Fruit fly (Drosophila melanogaster) whole organism, adult: ENCODE measurements around the gene Cbs.

Experiments used
- CG11617 ChIP-seq: fragments of 200-800 bp; sonication (Bioruptor generic); optimal IDR thresholded peaks from 2 replicates; lab custom pipeline; 2017; ENCODE audit warnings: mild to moderate bottlenecking, missing biosample characterization, missing genetic modification reagents, missing genetic modification characterization
- CG12768 ChIP-seq: fragments of 200-800 bp; sonication (Bioruptor generic); optimal IDR thresholded peaks from 2 replicates; lab custom pipeline; 2017; ENCODE audit warnings: missing biosample characterization, missing genetic modification characterization, mild to moderate bottlenecking, moderate library complexity, missing genetic modification reagents
- CG14711 ChIP-seq: fragments of 200-800 bp; sonication (Bioruptor generic); optimal IDR thresholded peaks from 2 replicates; lab custom pipeline; 2018; ENCODE audit warnings: missing biosample characterization, mild to moderate bottlenecking, missing genetic modification characterization, moderate library complexity
- CG1620 ChIP-seq: fragments of 200-800 bp; sonication (Bioruptor generic); optimal IDR thresholded peaks from 2 replicates; lab custom pipeline; 2016; ENCODE audit warnings: missing biosample characterization, missing genetic modification characterization
- CG33017 ChIP-seq: fragments of 200-800 bp; sonication (Bioruptor generic); optimal IDR thresholded peaks from 2 replicates; lab custom pipeline; 2018; ENCODE audit warnings: missing biosample characterization, mild to moderate bottlenecking, missing genetic modification characterization, moderate library complexity
- CG5204 ChIP-seq: fragments of 200-800 bp; sonication (Bioruptor generic); optimal IDR thresholded peaks from 2 replicates; lab custom pipeline; 2016; ENCODE audit warnings: missing biosample characterization, missing genetic modification characterization
- CG7045 ChIP-seq: fragments of 200-800 bp; sonication (Bioruptor generic); optimal IDR thresholded peaks from 2 replicates; lab custom pipeline; 2017; ENCODE audit warnings: missing biosample characterization, mild to moderate bottlenecking, missing genetic modification characterization
- CG7101 ChIP-seq: fragments of 200-800 bp; sonication (Bioruptor generic); optimal IDR thresholded peaks from 2 replicates; lab custom pipeline; 2018; ENCODE audit warnings: missing biosample characterization, mild to moderate bottlenecking, missing genetic modification characterization, moderate library complexity
- Clk ChIP-seq: fragments of 200-800 bp; sonication (Bioruptor generic); optimal IDR thresholded peaks from 2 replicates; lab custom pipeline; 2017; ENCODE audit warnings: missing biosample characterization, missing genetic modification characterization
- Crg-1 ChIP-seq: fragments of 200-800 bp; sonication (Bioruptor generic); optimal IDR thresholded peaks from 2 replicates; lab custom pipeline; 2016; ENCODE audit warnings: missing biosample characterization, missing genetic modification characterization
- Hr96 ChIP-seq: fragments of 200-800 bp; sonication (Bioruptor generic); optimal IDR thresholded peaks from 2 replicates; lab custom pipeline; 2016; ENCODE audit warnings: missing biosample characterization, missing genetic modification characterization
- Mnt ChIP-seq: fragments of 200-800 bp; sonication (Bioruptor generic); optimal IDR thresholded peaks from 2 replicates; lab custom pipeline; 2016; ENCODE audit warnings: missing biosample characterization, mild to moderate bottlenecking, missing genetic modification characterization
- bab1 ChIP-seq: fragments of 200-800 bp; sonication (Bioruptor generic); optimal IDR thresholded peaks from 3 replicates; lab custom pipeline; 2019; ENCODE audit warnings: missing biosample characterization, mild to moderate bottlenecking, missing genetic modification characterization, moderate library complexity
- cic ChIP-seq: fragments of 200-800 bp; sonication (Bioruptor generic); optimal IDR thresholded peaks from 2 replicates; lab custom pipeline; 2017; ENCODE audit warnings: missing biosample characterization, mild to moderate bottlenecking, missing genetic modification characterization, moderate library complexity
- cnc ChIP-seq, 2 experiments: fragments of >200 bp; optimal IDR thresholded peaks; 2 replicates each; lab custom pipeline; 2017
- kay ChIP-seq: fragments of 200-800 bp; sonication (Bioruptor generic); peaks from one replicate; lab custom pipeline; 2016; ENCODE audit warnings: missing biosample characterization, missing genetic modification characterization, borderline replicate concordance
- tj ChIP-seq: fragments of 200-800 bp; sonication (Bioruptor generic); optimal IDR thresholded peaks from 3 replicates; lab custom pipeline; 2017; ENCODE audit warnings: missing biosample characterization, mild to moderate bottlenecking, missing genetic modification characterization, moderate library complexity
- toe ChIP-seq: fragments of 200-800 bp; sonication (Bioruptor generic); optimal IDR thresholded peaks from 2 replicates; lab custom pipeline; 2016; ENCODE audit warnings: missing biosample characterization, missing genetic modification characterization

Cbs gene

DNA sequence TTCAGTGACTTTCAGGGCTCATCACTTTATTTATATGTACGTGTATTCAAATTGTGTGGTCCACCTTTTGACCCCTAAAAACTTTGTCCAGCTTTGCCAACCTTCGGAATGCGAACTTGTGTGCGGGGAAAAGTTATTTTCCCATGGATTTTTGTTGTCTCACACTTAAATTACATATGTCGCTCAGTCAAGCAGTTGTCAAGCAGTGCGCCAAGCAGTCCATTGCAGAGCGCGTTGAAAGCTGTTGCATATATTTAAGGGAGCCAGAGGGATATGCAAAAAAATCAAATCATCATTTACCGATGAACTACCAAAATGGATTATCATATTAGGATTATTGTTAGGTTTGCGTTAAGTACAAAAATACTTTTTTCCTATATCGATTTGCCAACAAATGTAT lies 38.3 kb downstream of the Cbs start:
- TF ChIP-seq tj (GFP tag; lab: Kevin White, UChicago) (no peak), toe (GFP tag; lab: Kevin White, UChicago) (no peak), cic (no peak), CG33017 (tag; lab: Kevin White, UChicago) (no peak), Hr96 (GFP tag; lab: Kevin White, UChicago) (no peak), CG7045 (GFP tag; lab: Kevin White, UChicago) (no peak), Clk (GFP tag; lab: Kevin White, UChicago) (no peak), CG1620 (GFP tag; lab: Kevin White, UChicago) (no peak), CG11617 (no peak), CG7101 (tag; lab: Kevin White, UChicago) (no peak), Crg-1 (GFP tag; lab: Kevin White, UChicago) (no peak), CG14711 (no peak), bab1 (GFP tag; lab: Kevin White, UChicago) (no peak), Mnt (no peak), cnc (optimal IDR thresholded peaks at IDR 0.05; lab: Kevin White, UChicago) (no peak)

DNA sequence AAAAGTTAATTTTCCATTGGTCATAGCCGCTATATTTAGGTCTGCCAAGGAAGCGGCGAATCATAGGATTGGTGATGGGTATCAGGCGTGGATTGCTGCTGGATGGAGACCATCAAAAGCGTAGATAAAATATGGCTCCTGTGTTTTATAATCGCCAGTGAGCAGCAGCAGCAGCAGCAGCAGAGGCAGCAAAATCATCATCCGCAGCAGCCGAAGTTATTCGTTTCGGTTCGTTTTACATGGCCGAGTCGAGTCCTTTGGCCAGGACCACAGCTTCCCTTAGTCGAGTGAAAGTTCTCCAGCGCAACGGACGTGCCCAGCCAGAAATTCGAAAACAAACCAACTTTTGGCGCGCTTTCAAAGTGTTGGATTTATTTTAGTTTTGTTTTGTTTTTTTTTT lies 48.6 kb downstream of the Cbs start, which contains the start of gene stg1:
Gene stg1 (plus strand): TSS at position 301 of the 400 bp plus-strand sequence.
- TF ChIP-seq kay (GFP tag; lab: Kevin White, UChicago) (no peak), cic (no peak), Mnt (no peak), bab1 (GFP tag; lab: Kevin White, UChicago) (no peak), Hr96 (GFP tag; lab: Kevin White, UChicago) (no peak), Crg-1 (GFP tag; lab: Kevin White, UChicago) (no peak), CG5204 (GFP tag; lab: Kevin White, UChicago) (no peak), CG12768 (GFP tag; lab: Kevin White, UChicago) (no peak), toe (GFP tag; lab: Kevin White, UChicago) (no peak)
